Worm (Caenorhabditis elegans): ENCODE results near the gene elks-1.
A peak's percentile ranks its signal among the peaks of the same experiment; 100 is the strongest.

Gene elks-1

DNA sequence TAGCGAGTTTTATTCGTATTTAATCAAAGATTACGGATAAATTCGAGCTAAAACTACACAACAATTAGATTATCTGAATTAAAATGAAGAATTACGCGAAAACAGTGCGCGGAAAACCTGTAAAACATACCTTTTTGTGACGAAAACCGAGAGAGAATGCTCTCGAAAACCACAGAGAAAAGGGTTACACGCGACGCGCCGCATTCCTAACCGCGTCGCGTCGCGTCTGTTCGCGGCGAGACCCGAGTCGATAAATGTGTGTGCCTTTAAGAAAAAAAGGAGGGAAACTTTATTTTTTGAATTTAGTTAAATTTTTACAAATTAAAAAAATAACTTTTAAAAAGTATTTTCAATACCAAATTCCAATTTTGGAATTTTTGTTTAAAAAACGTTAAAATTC, 11.2 kb downstream of the elks-1 start, which contains the start of gene hrpa-1 (continued):
- TF ChIP-seq zag-1 (tag; optimal IDR thresholded peaks at IDR 0.05) (no peak), nhr-43 (tag; optimal IDR thresholded peaks at IDR 0.05; ENCODE audit: poor library complexity, severe bottlenecking) (no peak), nhr-12 (tag; optimal IDR thresholded peaks at IDR 0.05) (no peak), nhr-77 (tag; optimal IDR thresholded peaks at IDR 0.05) (no peak), elt-2 (tag; optimal IDR thresholded peaks at IDR 0.05) (peak; percentile 39)

DNA sequence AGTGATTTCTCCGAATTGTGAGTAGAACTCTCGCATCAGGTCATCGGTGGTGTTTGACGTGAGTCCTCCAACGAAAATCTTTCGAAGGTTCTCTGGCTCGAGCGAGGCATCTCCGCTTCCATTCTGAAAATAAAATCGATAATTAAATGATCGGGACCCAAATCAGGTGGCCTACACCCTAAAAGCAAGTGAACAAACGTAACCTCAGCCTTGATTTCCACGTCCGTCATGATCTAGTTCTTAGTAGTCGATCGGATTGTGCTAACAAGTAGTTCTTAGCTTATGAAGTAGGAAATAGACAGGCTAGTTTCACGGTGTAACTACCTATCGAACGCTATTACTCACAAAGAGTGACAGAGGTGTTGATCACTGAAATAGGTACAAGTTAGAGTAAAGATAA, 11.7 kb downstream of the elks-1 start:
- TF ChIP-seq fos-1 (tag; optimal IDR thresholded peaks at IDR 0.05) (no peak), ZK546.5 (tag; optimal IDR thresholded peaks at IDR 0.05) (no peak), sea-2 (GFP tag; optimal IDR thresholded peaks at IDR 0.05) (no peak), snpc-4 (tag; optimal IDR thresholded peaks at IDR 0.05) (no peak), ztf-4 (tag; optimal IDR thresholded peaks at IDR 0.05) (no peak), hmg-11 (tag; optimal IDR thresholded peaks at IDR 0.05) (no peak)

DNA sequence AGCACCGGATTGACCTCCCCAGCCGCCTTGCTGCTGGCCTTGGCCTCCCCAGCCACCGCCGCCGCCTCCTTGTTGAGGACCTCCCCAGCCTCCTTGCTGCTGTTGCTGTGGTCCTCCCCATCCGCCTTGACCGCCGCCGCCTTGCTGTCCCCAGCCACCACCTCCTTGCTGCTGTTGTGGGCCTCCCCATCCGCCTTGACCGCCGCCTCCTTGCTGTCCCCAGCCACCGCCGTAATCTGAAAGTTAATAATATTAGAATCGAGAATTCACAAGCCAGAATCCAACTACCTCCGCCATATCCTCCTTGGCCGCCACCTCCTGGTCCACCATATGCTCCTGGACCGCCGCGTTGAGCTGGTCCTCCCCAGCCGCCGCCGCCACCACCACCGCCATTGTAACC, 12.6 kb downstream of the elks-1 start:
- TF ChIP-seq zag-1 (tag; optimal IDR thresholded peaks at IDR 0.05) (no peak), lsy-12 (tag; optimal IDR thresholded peaks at IDR 0.05) (no peak), ama-1 (optimal IDR thresholded peaks at IDR 0.05) (no peak), nhr-237 (tag; optimal IDR thresholded peaks at IDR 0.05) (no peak), fos-1 (tag; optimal IDR thresholded peaks at IDR 0.05) (no peak), aly-2 (tag; optimal IDR thresholded peaks at IDR 0.05) (no peak), fkh-10 (GFP tag; optimal IDR thresholded peaks at IDR 0.05) (no peak), nhr-23 (tag; optimal IDR thresholded peaks at IDR 0.05) (no peak), skn-1 (tag; optimal IDR thresholded peaks at IDR 0.05) (no peak), ceh-82 (tag; optimal IDR thresholded peaks at IDR 0.05) (no peak), mdl-1 (tag; optimal IDR thresholded peaks at IDR 0.05) (no peak), lin-39 (tag; optimal IDR thresholded peaks at IDR 0.05) (no peak), nhr-67 (tag; optimal IDR thresholded peaks at IDR 0.05) (no peak), pqm-1 (tag; optimal IDR thresholded peaks at IDR 0.05) (no peak), egl-5 (tag; optimal IDR thresholded peaks at IDR 0.05) (no peak), mml-1 (tag; optimal IDR thresholded peaks at IDR 0.05) (no peak), nhr-43 (tag; optimal IDR thresholded peaks at IDR 0.05; ENCODE audit: poor library complexity, severe bottlenecking) (no peak), nhr-28 (tag; optimal IDR thresholded peaks at IDR 0.05) (no peak), fkh-2 (tag; optimal IDR thresholded peaks at IDR 0.05) (no peak), nhr-76 (tag; optimal IDR thresholded peaks at IDR 0.05) (no peak)

DNA sequence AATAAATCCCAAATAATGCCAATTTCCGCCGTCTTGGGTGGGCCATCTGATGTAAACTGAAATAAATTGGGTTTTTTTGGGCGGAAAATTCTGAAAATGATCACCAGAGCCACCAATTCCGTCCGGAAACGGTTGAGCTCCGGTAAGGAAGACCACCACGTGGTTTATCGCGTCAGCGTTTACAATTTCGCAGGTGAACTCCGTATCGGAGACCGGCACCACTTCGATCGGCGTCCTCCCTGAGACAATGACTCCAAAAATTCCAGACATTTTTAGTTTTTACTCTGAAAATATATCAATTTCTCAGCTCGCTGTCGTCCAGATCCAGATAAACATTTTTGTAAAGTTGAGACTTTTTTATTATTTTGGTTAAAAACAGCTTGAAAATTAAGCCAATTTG, 13.2 kb downstream of the elks-1 start, which contains the start of gene F42A6.6:
F42A6.6 (minus strand) TSS at position 289 of the 400 bp plus-strand sequence.
- TF ChIP-seq nhr-43 (tag; optimal IDR thresholded peaks at IDR 0.05; ENCODE audit: poor library complexity, severe bottlenecking) (no peak), elt-3 (tag; optimal IDR thresholded peaks at IDR 0.05) (no peak), fkh-2 (tag; optimal IDR thresholded peaks at IDR 0.05) (no peak), skn-1 (tag; optimal IDR thresholded peaks at IDR 0.05) (no peak), nhr-67 (tag; optimal IDR thresholded peaks at IDR 0.05) (no peak), ZK546.5 (tag; optimal IDR thresholded peaks at IDR 0.05) (no peak), nhr-77 (tag; optimal IDR thresholded peaks at IDR 0.05) (no peak), hmg-11 (tag; optimal IDR thresholded peaks at IDR 0.05) (no peak), elt-2 (tag; optimal IDR thresholded peaks at IDR 0.05) (peak; percentile 30), nhr-76 (tag; optimal IDR thresholded peaks at IDR 0.05) (no peak), nhr-12 (tag; optimal IDR thresholded peaks at IDR 0.05) (no peak), fkh-10 (GFP tag; optimal IDR thresholded peaks at IDR 0.05) (no peak), pqm-1 (tag; optimal IDR thresholded peaks at IDR 0.05) (no peak), ama-1 (optimal IDR thresholded peaks at IDR 0.05) (peak; percentile 93), ceh-16 (tag; optimal IDR thresholded peaks at IDR 0.05) (no peak), daf-12 (tag; optimal IDR thresholded peaks at IDR 0.05) (no peak), nhr-25 (tag; optimal IDR thresholded peaks at IDR 0.05) (peak; percentile 31), lin-39 (tag; optimal IDR thresholded peaks at IDR 0.05) (no peak), sea-2 (GFP tag; optimal IDR thresholded peaks at IDR 0.05) (no peak), eor-1 (tag; optimal IDR thresholded peaks at IDR 0.05) (no peak), nhr-11 (tag; optimal IDR thresholded peaks at IDR 0.05) (no peak), jun-1 (tag; optimal IDR thresholded peaks at IDR 0.05) (no peak), ceh-28 (tag; optimal IDR thresholded peaks at IDR 0.05) (peak; percentile 10), nhr-237 (tag; optimal IDR thresholded peaks at IDR 0.05) (no peak), unc-62 (GFP tag; optimal IDR thresholded peaks at IDR 0.05) (no peak), pha-4 (tag; optimal IDR thresholded peaks at IDR 0.05) (no peak), ztf-4 (tag; optimal IDR thresholded peaks at IDR 0.05) (no peak), snpc-4 (tag; optimal IDR thresholded peaks at IDR 0.05) (no peak), zag-1 (tag; optimal IDR thresholded peaks at IDR 0.05) (no peak), tbx-2 (tag; optimal IDR thresholded peaks at IDR 0.05) (no peak), mml-1 (tag; optimal IDR thresholded peaks at IDR 0.05) (no peak), fos-1 (tag; optimal IDR thresholded peaks at IDR 0.05) (no peak), mdl-1 (tag; optimal IDR thresholded peaks at IDR 0.05) (no peak), egl-5 (tag; optimal IDR thresholded peaks at IDR 0.05) (no peak), R02D3.7 (tag; optimal IDR thresholded peaks at IDR 0.05) (no peak), nhr-28 (tag; optimal IDR thresholded peaks at IDR 0.05) (no peak), nfya-1 (tag; optimal IDR thresholded peaks at IDR 0.05; ENCODE audit: insufficient read depth) (no peak), lsy-12 (tag; optimal IDR thresholded peaks at IDR 0.05) (peak; percentile 10), unc-39 (tag; optimal IDR thresholded peaks at IDR 0.05) (no peak), ceh-82 (tag; optimal IDR thresholded peaks at IDR 0.05) (no peak), elt-1 (tag; optimal IDR thresholded peaks at IDR 0.05) (no peak), egl-27 (tag; optimal IDR thresholded peaks at IDR 0.05) (no peak)

Measured in whole organism, L3 larva.